Worm (Caenorhabditis elegans) whole organism, L4/young adult: ENCODE measurements around the gene lips-12.

Experiments
- W03F9.2 ChIP-seq: fragments of 150-350 bp; optimal IDR thresholded peaks from 2 replicates; lab custom pipeline; 2014; ENCODE audit warnings: missing biosample characterization, missing genetic modification characterization
- dao-5 ChIP-seq: sonication (generic microtip); optimal IDR thresholded peaks from 2 replicates; lab custom pipeline; 2016; ENCODE audit warnings: missing genotype, missing genetic modification characterization, moderate library complexity, missing compliant biosample characterization
- him-1 ChIP-seq: sonication (generic microtip); optimal IDR thresholded peaks from 2 replicates; lab custom pipeline; 2016; ENCODE audit warnings: missing genotype, missing genetic modification reagents, missing genetic modification characterization, missing compliant biosample characterization

lips-12 gene

DNA sequence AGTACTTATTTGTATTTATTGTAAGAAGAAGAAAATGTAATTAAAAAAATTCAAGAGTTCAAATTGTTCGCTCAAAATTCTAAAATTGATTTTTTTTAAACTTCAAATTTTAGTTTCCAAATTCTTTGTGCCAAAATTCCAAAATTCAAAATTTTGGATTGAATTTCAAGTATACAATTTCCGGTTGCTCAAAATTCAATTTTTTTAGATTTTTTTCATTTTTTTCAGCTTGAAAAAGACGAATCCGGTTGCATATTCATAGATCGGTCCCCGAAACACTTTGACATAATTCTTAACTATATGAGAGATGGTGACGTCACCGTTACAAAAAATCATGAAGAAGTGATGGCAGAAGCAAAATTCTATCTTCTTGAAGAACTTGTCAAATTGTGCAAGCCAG is 41.9 kb downstream of the lips-12 start, which contains the start of gene K02E7.4:
Gene K02E7.4, plus strand, starts transcription at position 301 of the 400 bp plus-strand sequence.
- no peak for TF ChIP-seq W03F9.2
- TF ChIP-seq dao-5, result no peak
- TF ChIP-seq him-1 (tag; lab: Kevin White, UChicago), result no peak

DNA sequence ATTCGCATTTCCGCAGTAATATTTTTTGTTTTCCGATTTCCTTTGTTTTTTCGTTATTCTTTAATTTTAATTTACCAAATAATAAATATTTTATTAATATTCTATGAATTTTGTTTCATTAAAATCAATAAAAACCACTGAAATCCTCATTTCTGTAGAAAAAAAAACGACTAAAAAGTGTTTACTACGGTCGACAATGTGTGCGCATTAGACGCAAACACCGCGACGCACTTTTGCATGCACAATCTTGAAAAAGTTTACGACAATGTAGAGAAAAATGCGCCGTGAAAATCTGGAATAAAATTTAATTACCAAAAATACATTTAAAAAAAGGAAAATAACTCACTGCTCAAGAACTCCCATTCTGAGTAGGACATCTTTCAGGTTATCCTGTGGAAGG is 42.6 kb downstream of the lips-12 start:
- TF ChIP-seq dao-5 (no peak), W03F9.2 (no peak), him-1 (tag; lab: Kevin White, UChicago) (no peak)

DNA sequence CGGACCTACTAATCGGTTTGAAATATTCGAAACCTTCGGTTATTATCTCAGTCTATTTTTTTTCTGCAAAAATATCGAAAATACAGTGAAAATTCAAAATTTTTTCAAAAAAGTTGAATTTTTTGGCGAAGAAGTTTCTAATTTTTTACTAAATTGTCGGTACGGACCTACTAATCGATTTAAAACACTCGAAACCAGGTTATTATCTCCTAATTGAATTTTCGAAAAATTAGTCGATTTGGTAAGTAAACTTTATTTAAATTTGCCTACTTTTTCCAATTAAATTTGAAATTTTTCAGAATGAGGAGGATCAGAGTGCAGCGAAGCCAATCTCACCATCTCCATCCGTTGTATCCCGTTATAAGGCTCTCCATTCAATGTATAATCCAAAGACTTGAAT is 43.2 kb downstream of the lips-12 start, which contains the start of gene K02E7.12:
Gene K02E7.12, plus strand, starts transcription at position 301 of the 400 bp plus-strand sequence.
- no peak for TF ChIP-seq dao-5
- TF ChIP-seq W03F9.2, result no peak
- TF ChIP-seq him-1 (tag; lab: Kevin White, UChicago), result no peak

DNA sequence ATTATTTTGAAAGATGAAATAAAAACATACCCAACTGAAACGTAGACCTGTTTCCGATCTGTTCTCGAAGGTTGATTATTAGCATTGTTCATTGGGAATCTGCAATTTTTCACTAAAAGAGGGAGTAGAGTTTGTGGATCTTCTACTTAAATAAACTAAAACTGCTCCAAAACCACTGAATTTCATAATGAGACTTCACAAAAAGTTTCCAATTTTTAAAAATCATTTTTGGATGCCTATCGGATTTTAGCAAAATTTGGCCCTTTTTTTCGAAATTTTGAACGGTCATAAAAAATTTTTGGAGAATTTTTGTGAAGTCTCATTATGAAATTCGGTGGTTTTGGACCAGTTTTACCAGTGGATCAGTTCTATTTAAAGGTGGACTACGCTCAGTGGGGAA is 47.1 kb downstream of the lips-12 start, which contains the start of gene K02E7.10:
Gene K02E7.10, minus strand, starts transcription at position 101 of the 400 bp plus-strand sequence.
- TF ChIP-seq W03F9.2 (no peak), him-1 (tag; lab: Kevin White, UChicago) (no peak), dao-5 (no peak)

DNA sequence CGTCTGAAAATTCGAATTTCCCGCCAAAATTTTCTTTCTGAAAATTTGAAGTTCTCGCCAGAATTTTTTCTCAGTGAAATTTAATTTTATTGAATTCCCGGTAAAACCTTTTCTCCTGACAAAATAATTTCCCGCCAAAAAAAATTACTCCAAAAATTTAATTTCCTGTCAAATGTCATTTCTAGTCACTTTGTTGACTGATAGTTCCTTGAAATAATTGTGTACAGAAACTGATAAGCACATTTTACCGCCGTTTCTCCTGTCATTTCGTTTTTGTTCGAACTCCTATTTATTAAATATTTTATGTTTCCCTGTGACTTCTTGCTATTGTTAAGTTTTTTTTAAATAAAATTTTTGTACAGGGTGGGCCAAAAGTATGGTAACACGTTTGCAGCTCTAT is 50.1 kb downstream of the lips-12 start:
- no peak for TF ChIP-seq dao-5
- no peak for TF ChIP-seq W03F9.2
- no peak for TF ChIP-seq him-1 (tag; lab: Kevin White, UChicago)
